Fruit fly (Drosophila melanogaster): ENCODE measurements around the gene Or10a.

Gene Or10a

DNA sequence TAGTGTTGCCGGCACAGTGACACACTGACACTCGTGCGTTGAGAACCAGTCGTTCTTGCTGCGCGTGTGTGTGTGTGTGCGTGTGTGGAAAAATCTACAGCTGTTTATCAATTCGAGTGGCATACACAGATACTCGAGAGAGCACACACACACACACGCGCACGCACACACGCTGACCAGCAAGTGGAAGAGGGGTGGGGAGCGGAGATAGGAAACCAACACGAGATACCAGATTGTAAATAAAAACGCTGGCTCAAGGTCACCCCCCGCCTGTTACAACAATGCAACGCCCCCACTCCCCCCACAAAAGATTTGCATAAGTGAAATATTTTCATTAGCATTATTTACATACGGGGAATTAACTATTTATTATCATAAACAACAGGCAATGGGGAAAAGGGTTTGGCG lies 10.1 kb upstream of the Or10a start (continued):
- TF ChIP-seq esg (GFP tag; conservative IDR thresholded peaks at IDR 0.05): no peak
- no peak for TF ChIP-seq Mes4 (GFP tag; optimal IDR thresholded peaks at IDR 0.05)
- peak in 1 of 2 experiments; percentile 52 for TF ChIP-seq Pdp1 (GFP tag; optimal IDR thresholded peaks at IDR 0.05)
- no peak for TF ChIP-seq CG6854 (GFP tag; optimal IDR thresholded peaks at IDR 0.05)
- no peak for TF ChIP-seq Mrtf (GFP tag; IDR thresholded peaks at IDR 0.05)
- TF ChIP-seq Oaz (GFP tag; IDR thresholded peaks at IDR 0.05): no peak
- no peak for TF ChIP-seq CG9876 (GFP tag; optimal IDR thresholded peaks at IDR 0.05)
- peak; percentile 78 for TF ChIP-seq vvl (GFP tag; IDR thresholded peaks at IDR 0.05)
- TF ChIP-seq CG13624 (GFP tag; optimal IDR thresholded peaks at IDR 0.05): peak; percentile 9
- no peak for TF ChIP-seq phol (tag; optimal IDR thresholded peaks at IDR 0.05)
- TF ChIP-seq CrebB (tag; optimal IDR thresholded peaks at IDR 0.05): no peak
- peak; percentile 23 for TF ChIP-seq Deaf1 (tag; optimal IDR thresholded peaks at IDR 0.05)
- no peak for TF ChIP-seq CG32532 (GFP tag; IDR thresholded peaks at IDR 0.05)
- peak in 1 of 2 experiments; percentile 15 for TF ChIP-seq insv (GFP tag; optimal IDR thresholded peaks at IDR 0.05)
- peak; percentile 5; the same call in 1 of the 3 replicates for TF ChIP-seq row (GFP tag; IDR thresholded peaks at IDR 0.05)
- no peak for TF ChIP-seq Hand (GFP tag; optimal IDR thresholded peaks at IDR 0.05)
- TF ChIP-seq seq (GFP tag; IDR thresholded peaks at IDR 0.05): no peak
- no peak for TF ChIP-seq ato (GFP tag; IDR thresholded peaks at IDR 0.05; ENCODE audit: partially characterized antibody)
- TF ChIP-seq chn (GFP tag; optimal IDR thresholded peaks at IDR 0.05): no peak
- no peak for TF ChIP-seq Bgb (GFP tag; IDR thresholded peaks at IDR 0.05; ENCODE audit: partially characterized antibody)
- TF ChIP-seq Stat92E (GFP tag; optimal IDR thresholded peaks at IDR 0.05): no peak
- no peak for TF ChIP-seq CG12942 (GFP tag; optimal IDR thresholded peaks at IDR 0.05)
- no peak for TF ChIP-seq CG1832 (GFP tag; optimal IDR thresholded peaks at IDR 0.05)
- TF ChIP-seq CG4404 (GFP tag; IDR thresholded peaks at IDR 0.05): no peak
- TF ChIP-seq fd64A (GFP tag; optimal IDR thresholded peaks at IDR 0.05): peak; percentile 70
- TF ChIP-seq CG13894 (tag; optimal IDR thresholded peaks at IDR 0.05): no peak
- TF ChIP-seq gsb (GFP tag; IDR thresholded peaks at IDR 0.05): no peak
- no peak for TF ChIP-seq CG7928 (GFP tag; optimal IDR thresholded peaks at IDR 0.05)
- TF ChIP-seq scrt (GFP tag; optimal IDR thresholded peaks at IDR 0.05): peak; percentile 22
- TF ChIP-seq hth (optimal IDR thresholded peaks at IDR 0.05): no peak
- no peak for TF ChIP-seq psq (GFP tag; optimal IDR thresholded peaks at IDR 0.05)
- peak; percentile 14 for TF ChIP-seq CG14710 (tag; optimal IDR thresholded peaks at IDR 0.05)
- no peak for TF ChIP-seq CG43689 (GFP tag; IDR thresholded peaks at IDR 0.05)
- TF ChIP-seq D19A (tag; optimal IDR thresholded peaks at IDR 0.05): peak; percentile 16
- TF ChIP-seq CG7839 (tag; optimal IDR thresholded peaks at IDR 0.05): no peak
- TF ChIP-seq schlank (tag; optimal IDR thresholded peaks at IDR 0.05): peak; percentile 16
- TF ChIP-seq wek (GFP tag; optimal IDR thresholded peaks at IDR 0.05): peak; percentile 66
- no peak for TF ChIP-seq CG42726 (GFP tag; IDR thresholded peaks at IDR 0.05; ENCODE audit: partially characterized antibody)
- peak; percentile 6 for TF ChIP-seq CG12104 (GFP tag; optimal IDR thresholded peaks at IDR 0.05)
- no peak for TF ChIP-seq Lim3 (GFP tag; IDR thresholded peaks at IDR 0.05)
- TF ChIP-seq h (optimal IDR thresholded peaks at IDR 0.05): no peak
- no peak for TF ChIP-seq emc (GFP tag; optimal IDR thresholded peaks at IDR 0.05)
- peak; percentile 46 for TF ChIP-seq CG33557 (GFP tag; optimal IDR thresholded peaks at IDR 0.05)
- TF ChIP-seq Tbp (GFP tag; optimal IDR thresholded peaks at IDR 0.05): no peak
- TF ChIP-seq tx (GFP tag; optimal IDR thresholded peaks at IDR 0.05): no peak
- TF ChIP-seq Atf6 (GFP tag; IDR thresholded peaks at IDR 0.05): 0 out of 2 replicates have a peak, but pooled peaks have one; percentile 36
- no peak for TF ChIP-seq CG4360 (GFP tag; IDR thresholded peaks at IDR 0.05)
- TF ChIP-seq Usf (GFP tag; optimal IDR thresholded peaks at IDR 0.05): no peak
- peak; percentile 21 for TF ChIP-seq dmrt11E (tag; optimal IDR thresholded peaks at IDR 0.05)
- TF ChIP-seq jigr1 (GFP tag; IDR thresholded peaks at IDR 0.05): no peak
- TF ChIP-seq CG2116 (GFP tag; optimal IDR thresholded peaks at IDR 0.05): no peak
- no peak for TF ChIP-seq Abd-B (GFP tag; optimal IDR thresholded peaks at IDR 0.05)
